Fruit fly (Drosophila melanogaster): ENCODE results near the gene CG14712.
A peak's percentile ranks its signal among the peaks of the same experiment; 100 is the strongest.

CG14712 gene

dm6 chr3R:11650105-11651039, 21.8 kb downstream of the CG14712 start, which contains the start of the genes Csk and Elp1 (continued):
- TF ChIP-seq CG15696 (tag; optimal IDR thresholded peaks at IDR 0.05) (peak; percentile 68), CG2120 (GFP tag; optimal IDR thresholded peaks at IDR 0.05) (peak; percentile 64), CG3065 (GFP tag; optimal IDR thresholded peaks at IDR 0.05) (no peak), CG10321 (GFP tag; IDR thresholded peaks at IDR 0.05) (no peak), jumu (GFP tag; optimal IDR thresholded peaks at IDR 0.05) (no peak), Scr (GFP tag; IDR thresholded peaks at IDR 0.05; ENCODE audit: partially characterized antibody) (peak; percentile 36; the same call in 1 of the 2 replicates), CG9876 (GFP tag; optimal IDR thresholded peaks at IDR 0.05) (no peak), CG2202 (tag; optimal IDR thresholded peaks at IDR 0.05) (no peak), YL-1 (GFP tag; optimal IDR thresholded peaks at IDR 0.05) (peak; percentile 74), CG18262 (tag; optimal IDR thresholded peaks at IDR 0.05) (peak; percentile 51), CG10565 (GFP tag; optimal IDR thresholded peaks at IDR 0.05) (no peak), Ssrp (tag; optimal IDR thresholded peaks at IDR 0.05) (peak; percentile 56), CG6654 (GFP tag; optimal IDR thresholded peaks at IDR 0.05) (no peak), chn (GFP tag; optimal IDR thresholded peaks at IDR 0.05) (peak; percentile 5), HmgZ (tag; optimal IDR thresholded peaks at IDR 0.05) (peak; percentile 75), CG12391 (tag; optimal IDR thresholded peaks at IDR 0.05) (peak; percentile 72), crp (GFP tag; optimal IDR thresholded peaks at IDR 0.05) (peak in 1 of 2 experiments; percentile 53), vvl (GFP tag; IDR thresholded peaks at IDR 0.05) (peak; percentile 61), insv (GFP tag; optimal IDR thresholded peaks at IDR 0.05) (peak in 1 of 2 experiments; percentile 59), croc (GFP tag; conservative IDR thresholded peaks at IDR 0.05) (0 out of 3 replicates have a peak, but pooled peaks have one; percentile 29), Bdp1 (GFP tag; optimal IDR thresholded peaks at IDR 0.05) (peak; percentile 48), CG3281 (GFP tag; optimal IDR thresholded peaks at IDR 0.05) (peak; percentile 20), CG14860 (GFP tag; IDR thresholded peaks at IDR 0.05; ENCODE audit: partially characterized antibody) (no peak), usp (GFP tag; optimal IDR thresholded peaks at IDR 0.05) (no peak), dm (GFP tag; optimal IDR thresholded peaks at IDR 0.05) (peak; percentile 68), Hr39 (optimal IDR thresholded peaks at IDR 0.05) (no peak), crc (GFP tag; optimal IDR thresholded peaks at IDR 0.05) (no peak), h (optimal IDR thresholded peaks at IDR 0.05) (no peak), Ets65A (GFP tag) (peak; percentile 91), rib (GFP tag; IDR thresholded peaks at IDR 0.05) (no peak), Xbp1 (GFP tag; optimal IDR thresholded peaks at IDR 0.05) (peak; percentile 65), salm (tag; optimal IDR thresholded peaks at IDR 0.05) (no peak), CG6683 (GFP tag; optimal IDR thresholded peaks at IDR 0.05) (no peak), fd3F (GFP tag; optimal IDR thresholded peaks at IDR 0.05) (peak; percentile 19), CG17802 (tag; optimal IDR thresholded peaks at IDR 0.05) (no peak), CG12219 (GFP tag; optimal IDR thresholded peaks at IDR 0.05) (no peak), CG16863 (GFP tag; optimal IDR thresholded peaks at IDR 0.05) (no peak), sug (tag; optimal IDR thresholded peaks at IDR 0.05) (peak; percentile 80), sens (GFP tag) (peak; percentile 86), Sox102F (GFP tag; optimal IDR thresholded peaks at IDR 0.05) (peak; percentile 21), Neu2 (GFP tag; optimal IDR thresholded peaks at IDR 0.05; ENCODE audit: borderline replicate concordance) (no peak), CG14050 (GFP tag; IDR thresholded peaks at IDR 0.05) (no peak), ssp (GFP tag; IDR thresholded peaks at IDR 0.05) (0 out of 2 replicates have a peak, but pooled peaks have one; percentile 12), Med (GFP tag) (peak; percentile 91), Bgb (GFP tag; IDR thresholded peaks at IDR 0.05; ENCODE audit: partially characterized antibody) (peak; percentile 30; the same call in 1 of the 2 replicates), mirr (GFP tag; optimal IDR thresholded peaks at IDR 0.05) (peak; percentile 27), trem (tag; optimal IDR thresholded peaks at IDR 0.05) (peak; percentile 68), CG7928 (GFP tag; optimal IDR thresholded peaks at IDR 0.05) (no peak), Ada2b (GFP tag; IDR thresholded peaks at IDR 0.05) (no peak; the same call in 1 of the 2 replicates)

All from whole organism, embryonic.